ENCODE assay signal across 2 worm cellular contexts in the genomic region with DNA sequence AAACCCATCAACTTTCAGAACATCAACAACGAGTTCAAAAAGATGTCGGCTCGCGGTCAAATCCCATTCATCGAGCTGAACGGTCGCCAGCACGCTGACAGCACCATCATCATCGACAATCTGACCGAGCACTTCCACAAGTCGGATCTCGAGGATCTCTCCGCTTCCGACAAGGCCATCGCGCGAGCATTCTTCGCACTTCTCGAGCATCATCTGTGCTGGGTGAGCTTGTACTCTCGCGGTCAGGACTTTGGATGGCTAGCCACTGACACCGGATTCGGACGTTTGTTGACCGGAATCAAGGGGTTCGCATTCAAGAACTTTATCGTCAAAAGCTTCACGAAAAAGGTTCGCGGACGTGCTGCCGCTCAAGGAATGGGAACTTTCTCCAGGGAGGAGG.
TF ChIP-seq lines count a peak whose summit lies in the region.

No protein-coding gene starts in this region.

TF ChIP-seq in whole organism, L4 larva, 104 proteins besides CTCF, POLR2A, EP300 and RAD21:
- TF ChIP-seq skn-1 (tag; optimal IDR thresholded peaks at IDR 0.05; lab: Kevin White, UChicago) (no peak), gei-8 (GFP tag; optimal IDR thresholded peaks at IDR 0.05; lab: Kevin White, UChicago) (no peak), ZK337.2 (GFP tag; IDR thresholded peaks at IDR 0.05; lab: Robert Waterston, UW) (no peak), aha-1 (tag; lab: Kevin White, UChicago) (peak; percentile 19), tag-97 (GFP tag; IDR thresholded peaks at IDR 0.05; lab: Robert Waterston, UW) (no peak), nhr-237 (tag; optimal IDR thresholded peaks at IDR 0.05; lab: Kevin White, UChicago) (no peak), snpc-4 (tag; optimal IDR thresholded peaks at IDR 0.05; lab: Kevin White, UChicago) (no peak), dmd-6 (GFP tag; IDR thresholded peaks at IDR 0.05; lab: Robert Waterston, UW) (no peak), dpl-1 (GFP tag; optimal IDR thresholded peaks at IDR 0.05; lab: Kevin White, UChicago) (no peak), madf-5 (GFP tag; IDR thresholded peaks at IDR 0.05; lab: Robert Waterston, UW) (0 out of 4 replicates have a peak, but pooled peaks of 1 of the 2 experiments have one; percentile 38), mdt-29 (GFP tag; IDR thresholded peaks at IDR 0.05; lab: Robert Waterston, UW) (no peak), unc-39 (tag; optimal IDR thresholded peaks at IDR 0.05; lab: Kevin White, UChicago) (no peak), set-16 (GFP tag; IDR thresholded peaks at IDR 0.05; lab: Robert Waterston, UW) (peak; percentile 68; the same call in 1 of the 2 replicates), spr-1 (tag; optimal IDR thresholded peaks at IDR 0.05; lab: Kevin White, UChicago) (no peak), nhr-10 (tag; optimal IDR thresholded peaks at IDR 0.05; lab: Kevin White, UChicago) (no peak), unc-62 (GFP tag; optimal IDR thresholded peaks at IDR 0.05 in 1 of 2; lab: Kevin White, UChicago) (no peak), unc-62 (tag; optimal IDR thresholded peaks at IDR 0.05; lab: Kevin White, UChicago) (no peak), F37D6.2 (tag; optimal IDR thresholded peaks at IDR 0.05; lab: Kevin White, UChicago) (no peak), ceh-20 (GFP tag; IDR thresholded peaks at IDR 0.05; lab: Robert Waterston, UW) (no peak), vab-7 (GFP tag; IDR thresholded peaks at IDR 0.05; lab: Robert Waterston, UW) (no peak), zfp-3 (GFP tag; conservative IDR thresholded peaks at IDR 0.05; lab: Robert Waterston, UW) (no peak), ceh-82 (tag; optimal IDR thresholded peaks at IDR 0.05; lab: Kevin White, UChicago) (no peak), dmd-8 (GFP tag; IDR thresholded peaks at IDR 0.05; lab: Robert Waterston, UW) (no peak), F26F4.8 (GFP tag; conservative IDR thresholded peaks at IDR 0.05; lab: Robert Waterston, UW) (no peak), snpc-1.2 (GFP tag; IDR thresholded peaks at IDR 0.05; lab: Robert Waterston, UW) (no peak), zip-2 (tag; optimal IDR thresholded peaks at IDR 0.05; lab: Kevin White, UChicago) (no peak), lin-39 (tag; optimal IDR thresholded peaks at IDR 0.05; lab: Kevin White, UChicago) (no peak)

TF ChIP-seq in whole organism, young adult, 124 proteins besides CTCF, POLR2A, EP300 and RAD21:
- TF ChIP-seq hmg-20 (GFP tag; IDR thresholded peaks at IDR 0.05; lab: Robert Waterston, UW) = no peak
- no peak for TF ChIP-seq unc-62 (GFP tag; optimal IDR thresholded peaks at IDR 0.05; lab: Kevin White, UChicago)
- TF ChIP-seq pbrm-1 (GFP tag; IDR thresholded peaks at IDR 0.05; lab: Robert Waterston, UW) = no peak
- TF ChIP-seq zfh-2 (GFP tag; conservative IDR thresholded peaks at IDR 0.05; lab: Robert Waterston, UW) = peak; percentile 66
- no peak for TF ChIP-seq ztf-18 (tag; optimal IDR thresholded peaks at IDR 0.05; lab: Kevin White, UChicago)
- TF ChIP-seq atf-7 (tag; optimal IDR thresholded peaks at IDR 0.05; lab: Kevin White, UChicago) = no peak
